Worm (Caenorhabditis elegans): ENCODE data around the gene ncx-7.

The ncx-7 gene

DNA sequence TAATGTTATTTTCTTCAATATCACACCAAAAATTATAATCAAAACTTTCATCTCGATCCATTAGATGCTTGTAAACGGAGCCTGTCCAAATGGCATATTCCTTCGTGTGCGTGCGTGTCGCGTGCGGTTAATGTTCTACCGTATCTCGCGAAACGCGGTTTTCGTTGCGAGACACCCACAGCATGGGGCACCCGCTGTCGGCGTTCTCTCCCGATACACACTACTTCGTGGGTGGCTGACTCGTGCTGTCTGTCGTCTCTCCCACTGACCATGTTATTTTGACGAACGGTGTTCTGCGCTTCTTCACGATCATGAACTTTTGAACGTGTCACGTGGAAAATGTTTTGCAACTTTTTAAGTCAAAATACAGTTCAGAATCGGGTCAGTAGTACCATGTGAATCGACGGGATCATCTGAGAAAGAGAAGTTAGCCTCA, 45.4 kb upstream of the ncx-7 start (continued):
- TF ChIP-seq lin-11 (tag; optimal IDR thresholded peaks at IDR 0.05) = peak; percentile 31
- peak; percentile 29 for TF ChIP-seq K02D7.2 (tag; optimal IDR thresholded peaks at IDR 0.05)
- TF ChIP-seq pax-1 (tag; optimal IDR thresholded peaks at IDR 0.05) = peak; percentile 56
- TF ChIP-seq fax-1 (tag; optimal IDR thresholded peaks at IDR 0.05) = peak; percentile 43
- TF ChIP-seq tbx-7 (tag; optimal IDR thresholded peaks at IDR 0.05) = peak; percentile 59
- TF ChIP-seq elt-4 (tag; optimal IDR thresholded peaks at IDR 0.05) = no peak
- TF ChIP-seq ceh-34 (tag; optimal IDR thresholded peaks at IDR 0.05) = peak; percentile 93
- peak; percentile 51 for TF ChIP-seq ceh-2 (tag; optimal IDR thresholded peaks at IDR 0.05)
- peak; percentile 56 for TF ChIP-seq che-1 (tag; optimal IDR thresholded peaks at IDR 0.05)
- TF ChIP-seq ttx-3 (tag; optimal IDR thresholded peaks at IDR 0.05) = peak; percentile 22
- peak; percentile 57 for TF ChIP-seq C08G9.2 (tag; optimal IDR thresholded peaks at IDR 0.05)
- TF ChIP-seq nhr-11 (tag; optimal IDR thresholded peaks at IDR 0.05) = no peak
- TF ChIP-seq sox-2 (GFP tag; IDR thresholded peaks at IDR 0.05) = peak; percentile 61
- peak; percentile 92 for TF ChIP-seq pros-1 (tag; optimal IDR thresholded peaks at IDR 0.05)
- TF ChIP-seq ref-2 (tag; optimal IDR thresholded peaks at IDR 0.05) = peak; percentile 98
- TF ChIP-seq ceh-22 (tag; optimal IDR thresholded peaks at IDR 0.05) = no peak
- no peak for TF ChIP-seq odd-2 (tag; optimal IDR thresholded peaks at IDR 0.05)
- peak; percentile 9 for TF ChIP-seq zip-5 (tag; optimal IDR thresholded peaks at IDR 0.05)
- peak; percentile 52 for TF ChIP-seq unc-86 (tag; optimal IDR thresholded peaks at IDR 0.05)
- TF ChIP-seq fkh-6 (tag; optimal IDR thresholded peaks at IDR 0.05) = peak; percentile 20
- TF ChIP-seq nhr-232 (tag; optimal IDR thresholded peaks at IDR 0.05) = no peak
- no peak for TF ChIP-seq pag-3 (tag; optimal IDR thresholded peaks at IDR 0.05; ENCODE audit: borderline replicate concordance)
- TF ChIP-seq sox-4 (tag; optimal IDR thresholded peaks at IDR 0.05) = peak; percentile 72
- peak; percentile 79 for TF ChIP-seq pha-2 (tag; optimal IDR thresholded peaks at IDR 0.05)
- TF ChIP-seq unc-55 (GFP tag; optimal IDR thresholded peaks at IDR 0.05) = peak; percentile 70
- TF ChIP-seq hlh-30 (tag; optimal IDR thresholded peaks at IDR 0.05; ENCODE audit: insufficient read depth) = peak; percentile 96
- TF ChIP-seq madf-2 (tag; optimal IDR thresholded peaks at IDR 0.05) = peak; percentile 76
- peak; percentile 96 for TF ChIP-seq ama-1 (optimal IDR thresholded peaks at IDR 0.05)
- no peak for TF ChIP-seq mec-3 (tag; optimal IDR thresholded peaks at IDR 0.05; ENCODE audit: borderline replicate concordance)
- TF ChIP-seq hlh-8 (tag; optimal IDR thresholded peaks at IDR 0.05) = peak; percentile 50
- TF ChIP-seq ceh-6 (GFP tag; optimal IDR thresholded peaks at IDR 0.05) = peak; percentile 79
- TF ChIP-seq hlh-15 (tag; optimal IDR thresholded peaks at IDR 0.05) = no peak
- TF ChIP-seq unc-3 (GFP tag; conservative IDR thresholded peaks at IDR 0.05) = peak; percentile 68
- TF ChIP-seq unc-3 (tag; optimal IDR thresholded peaks at IDR 0.05) = peak; percentile 39
- TF ChIP-seq ceh-45 (GFP tag; IDR thresholded peaks at IDR 0.05) = peak; percentile 55
- TF ChIP-seq syd-9 (tag; optimal IDR thresholded peaks at IDR 0.05) = peak; percentile 84
- peak; percentile 88 for TF ChIP-seq ceh-31 (tag; optimal IDR thresholded peaks at IDR 0.05)
- peak; percentile 52 for TF ChIP-seq eyg-1 (tag; optimal IDR thresholded peaks at IDR 0.05)
- TF ChIP-seq ceh-30 (tag; optimal IDR thresholded peaks at IDR 0.05) = peak; percentile 82
- TF ChIP-seq F13H6.1 (tag; optimal IDR thresholded peaks at IDR 0.05) = peak; percentile 89
- no peak for TF ChIP-seq hlh-6 (tag; optimal IDR thresholded peaks at IDR 0.05)
- peak; percentile 66 for TF ChIP-seq C38D4.7 (GFP tag; optimal IDR thresholded peaks at IDR 0.05)
- no peak for TF ChIP-seq ceh-48 (tag; optimal IDR thresholded peaks at IDR 0.05)
- peak; percentile 76 for TF ChIP-seq ceh-19 (GFP tag; optimal IDR thresholded peaks at IDR 0.05)
- no peak for TF ChIP-seq ceh-9 (tag; optimal IDR thresholded peaks at IDR 0.05)
- TF ChIP-seq ets-4 (tag; optimal IDR thresholded peaks at IDR 0.05) = peak; percentile 62
- TF ChIP-seq pha-4 (tag; optimal IDR thresholded peaks at IDR 0.05) = no peak
- TF ChIP-seq hlh-13 (GFP tag; optimal IDR thresholded peaks at IDR 0.05) = no peak
- TF ChIP-seq fkh-10 (GFP tag; optimal IDR thresholded peaks at IDR 0.05) = no peak
- TF ChIP-seq tbx-2 (tag; optimal IDR thresholded peaks at IDR 0.05) = peak; percentile 92
